Worm (Caenorhabditis elegans): ENCODE data around the gene blos-4.

The blos-4 gene

ce11 chrII:6245199-6245702 is at the start of gene blos-4:
TSS of gene blos-4 (plus strand) at chrII:6245249.
- TF ChIP-seq dpl-1 (GFP tag; optimal IDR thresholded peaks at IDR 0.05), result peak; percentile 58
- TF ChIP-seq ceh-82 (tag; optimal IDR thresholded peaks at IDR 0.05), result no peak

ce11 chrII:6196875-6197274 is 48.2 kb upstream of the blos-4 start, which contains the start of the genes rbmx-2 and C30B5.2:
TSS of gene rbmx-2 (minus strand) at chrII:6196948.
TSS of gene C30B5.2 (plus strand) at chrII:6197180.
- peak; percentile 86 for TF ChIP-seq hlh-30 (tag; optimal IDR thresholded peaks at IDR 0.05; ENCODE audit: insufficient read depth)
- peak; percentile 12 for TF ChIP-seq nhr-6 (tag; optimal IDR thresholded peaks at IDR 0.05)
- TF ChIP-seq unc-62 (GFP tag; optimal IDR thresholded peaks at IDR 0.05 in 1 of 2), result peak in 1 of 2 experiments; percentile 89
- TF ChIP-seq unc-62 (tag; optimal IDR thresholded peaks at IDR 0.05), result no peak
- no peak for TF ChIP-seq lim-7 (GFP tag; IDR thresholded peaks at IDR 0.05)
- TF ChIP-seq lsy-2 (tag; optimal IDR thresholded peaks at IDR 0.05), result peak in 1 of 2 experiments; percentile 93
- TF ChIP-seq rbr-2 (tag; optimal IDR thresholded peaks at IDR 0.05), result peak; percentile 1
- peak; percentile 24; the same call in 1 of the 2 replicates for TF ChIP-seq dmd-6 (GFP tag; IDR thresholded peaks at IDR 0.05)
- TF ChIP-seq mes-2 (tag; optimal IDR thresholded peaks at IDR 0.05; ENCODE audit: poor library complexity, severe bottlenecking), result peak; percentile 88
- TF ChIP-seq nhr-25 (tag; optimal IDR thresholded peaks at IDR 0.05; ENCODE audit: borderline replicate concordance, insufficient read depth), result no peak
- peak; percentile 47; the same call in 1 of the 2 replicates for TF ChIP-seq arid-1 (GFP tag; conservative IDR thresholded peaks at IDR 0.05)
- TF ChIP-seq dpl-1 (GFP tag; optimal IDR thresholded peaks at IDR 0.05), result peak; percentile 60
- TF ChIP-seq nhr-77 (tag; optimal IDR thresholded peaks at IDR 0.05), result no peak
- no peak for TF ChIP-seq jun-1 (tag; optimal IDR thresholded peaks at IDR 0.05)

ce11 chrII:6198468-6198867 is 46.6 kb upstream of the blos-4 start, which contains the start of gene szy-4:
TSS of gene szy-4 (plus strand) at chrII:6198696.
- TF ChIP-seq unc-130 (GFP tag; optimal IDR thresholded peaks at IDR 0.05) (peak; percentile 34), set-16 (GFP tag; IDR thresholded peaks at IDR 0.05) (no peak), F10B5.3 (tag; optimal IDR thresholded peaks at IDR 0.05) (no peak), jun-1 (tag; optimal IDR thresholded peaks at IDR 0.05) (no peak), duxl-1 (tag; optimal IDR thresholded peaks at IDR 0.05; ENCODE audit: poor library complexity) (no peak), D1046.2 (GFP tag; IDR thresholded peaks at IDR 0.05) (no peak)

- TF ChIP-seq Y75B8A.6 (GFP tag; IDR thresholded peaks at IDR 0.05) (no peak), zfp-3 (GFP tag; conservative IDR thresholded peaks at IDR 0.05) (no peak), daf-12 (tag; optimal IDR thresholded peaks at IDR 0.05) (no peak), fkh-10 (GFP tag; optimal IDR thresholded peaks at IDR 0.05) (no peak), mes-2 (tag; optimal IDR thresholded peaks at IDR 0.05; ENCODE audit: poor library complexity, severe bottlenecking) (no peak), lin-15B (tag; optimal IDR thresholded peaks at IDR 0.05) (no peak), F49E8.2 (tag; optimal IDR thresholded peaks at IDR 0.05; ENCODE audit: borderline replicate concordance) (no peak), hif-1 (tag; optimal IDR thresholded peaks at IDR 0.05) (no peak), aha-1 (tag) (no peak), D1046.2 (GFP tag; IDR thresholded peaks at IDR 0.05) (no peak), T26A8.4 (GFP tag; IDR thresholded peaks at IDR 0.05) (no peak), F26F4.8 (GFP tag; conservative IDR thresholded peaks at IDR 0.05) (no peak), mxl-2 (GFP tag; conservative IDR thresholded peaks at IDR 0.05) (no peak), pha-4 (GFP tag; IDR thresholded peaks at IDR 0.05) (no peak), pha-4 (tag; optimal IDR thresholded peaks at IDR 0.05) (no peak), duxl-1 (tag; optimal IDR thresholded peaks at IDR 0.05; ENCODE audit: poor library complexity) (no peak), lin-1 (GFP tag; IDR thresholded peaks at IDR 0.05) (no peak), ama-1 (optimal IDR thresholded peaks at IDR 0.05) (no peak)
Observed at ce11 chrII:6199010-6199409, 46.0 kb upstream of the blos-4 start.
